Fruit fly (Drosophila melanogaster) whole organism, embryonic: ENCODE results near the gene GIIIspla2.

Experiments
- Asciz ChIP-seq: fragments of 200-800 bp; sonication (Bioruptor generic); optimal IDR thresholded peaks from 2 replicates; lab custom pipeline; 2017; ENCODE audit warnings: missing biosample characterization, mild to moderate bottlenecking, missing genetic modification characterization, missing genetic modification reagents
- CG11723 ChIP-seq: fragments of 200-800 bp; sonication (Bioruptor generic); optimal IDR thresholded peaks from 2 replicates; lab custom pipeline; 2017; ENCODE audit warnings: missing biosample characterization, mild to moderate bottlenecking, missing genetic modification characterization
- CG1233 ChIP-seq: fragments of 200-800 bp; sonication (Bioruptor generic); optimal IDR thresholded peaks from 4 replicates; lab custom pipeline; 2018; ENCODE audit warnings: missing biosample characterization, mild to moderate bottlenecking, missing genetic modification characterization
- CG13424 ChIP-seq: fragments of 200-800 bp; sonication (Bioruptor generic); optimal IDR thresholded peaks from 2 replicates; lab custom pipeline; 2019; ENCODE audit warnings: missing biosample characterization, mild to moderate bottlenecking, missing genetic modification characterization, moderate library complexity
- CG13775 ChIP-seq: fragments of 200-800 bp; sonication (Bioruptor generic); optimal IDR thresholded peaks from 3 replicates; lab custom pipeline; 2017; ENCODE audit warnings: missing biosample characterization, mild to moderate bottlenecking, missing genetic modification characterization
- CG15011 ChIP-seq: fragments of 200-800 bp; sonication (Bioruptor generic); optimal IDR thresholded peaks from 3 replicates; lab custom pipeline; 2018; ENCODE audit warnings: missing biosample characterization, mild to moderate bottlenecking, missing genetic modification characterization
- CG16815 ChIP-seq: fragments of 200-800 bp; sonication (Bioruptor generic); optimal IDR thresholded peaks from 3 replicates; lab custom pipeline; 2017; ENCODE audit warnings: missing biosample characterization, mild to moderate bottlenecking, missing genetic modification characterization
- CG18262 ChIP-seq: fragments of 200-800 bp; optimal IDR thresholded peaks from 3 replicates; lab custom pipeline; 2019; ENCODE audit warnings: missing biosample characterization, mild to moderate bottlenecking, missing genetic modification characterization, moderate library complexity
- CG2678 ChIP-seq: fragments of 200-800 bp; sonication (Bioruptor generic); optimal IDR thresholded peaks from 3 replicates; lab custom pipeline; 2019; ENCODE audit warnings: missing biosample characterization, mild to moderate bottlenecking, missing genetic modification characterization, moderate library complexity
- CG30403 ChIP-seq: fragments of 200-800 bp; sonication (Bioruptor generic); optimal IDR thresholded peaks from 3 replicates; lab custom pipeline; 2016; ENCODE audit warnings: missing biosample characterization, missing genetic modification characterization
- CG31441 ChIP-seq: fragments of 200-800 bp; sonication (Bioruptor generic); IDR thresholded peaks from 2 replicates; pipeline ENCODE4 v1.3.6; 2022; ENCODE audit warnings: missing biosample characterization, missing genetic modification characterization
- CG3281 ChIP-seq: fragments of 200-800 bp; sonication (Bioruptor generic); optimal IDR thresholded peaks from 3 replicates; lab custom pipeline; 2017; ENCODE audit warnings: missing biosample characterization, mild to moderate bottlenecking, missing genetic modification characterization
- CG7357 ChIP-seq: fragments of 200-800 bp; sonication (Bioruptor generic); IDR thresholded peaks from 3 replicates; pipeline ENCODE4 v1.3.6; 2022; ENCODE audit warnings: missing biosample characterization, missing genetic modification characterization
- CG7372 ChIP-seq: fragments of 200-800 bp; sonication (Bioruptor generic); IDR thresholded peaks from 2 replicates; pipeline ENCODE4 v1.3.6; 2022; ENCODE audit warnings: missing biosample characterization, missing genetic modification characterization
- CG7556 ChIP-seq: fragments of 200-800 bp; sonication (Bioruptor generic); optimal IDR thresholded peaks from 2 replicates; lab custom pipeline; 2017; ENCODE audit warnings: missing biosample characterization, mild to moderate bottlenecking, missing genetic modification characterization
- D19A ChIP-seq: fragments of 200-800 bp; optimal IDR thresholded peaks from 3 replicates; lab custom pipeline; 2019; ENCODE audit warnings: missing biosample characterization, mild to moderate bottlenecking, missing genetic modification characterization, moderate library complexity
- Dek ChIP-seq: fragments of 200-800 bp; sonication (Bioruptor generic); optimal IDR thresholded peaks from 3 replicates; lab custom pipeline; 2019; ENCODE audit warnings: missing biosample characterization, mild to moderate bottlenecking, missing genetic modification characterization, moderate library complexity
- Gug ChIP-seq: fragments of 200-800 bp; sonication (Bioruptor generic); IDR thresholded peaks from 4 replicates; pipeline ENCODE4 v1.3.6; 2022; ENCODE audit warnings: missing biosample characterization, missing genetic modification characterization
- H15 ChIP-seq: fragments of 200-800 bp; sonication (Bioruptor generic); IDR thresholded peaks from 3 replicates; pipeline ENCODE4 v1.3.6; 2022; ENCODE audit warnings: missing biosample characterization, missing genetic modification characterization
- Hr51 ChIP-seq, 2 experiments: fragments of 200-800 bp; sonication (Bioruptor generic); optimal IDR thresholded peaks; 2 replicates in 1 of 2; 3 replicates in 1 of 2; lab custom pipeline; 2016 to 2018; ENCODE audit warnings: missing biosample characterization in 2 of 2, missing genetic modification characterization in 2 of 2, mild to moderate bottlenecking in 1 of 2, moderate library complexity in 1 of 2
- Mad ChIP-seq: fragments of 200-800 bp; sonication (Bioruptor generic); optimal IDR thresholded peaks from 2 replicates; lab custom pipeline; 2016; ENCODE audit warnings: missing biosample characterization, missing genetic modification characterization
- Meics ChIP-seq: fragments of 200-800 bp; sonication (Bioruptor generic); optimal IDR thresholded peaks from 2 replicates; lab custom pipeline; 2017; ENCODE audit warnings: missing biosample characterization, mild to moderate bottlenecking, missing genetic modification characterization
- Mrtf ChIP-seq: fragments of 200-800 bp; sonication (Bioruptor generic); IDR thresholded peaks from 3 replicates; pipeline ENCODE4 v1.3.6; 2022; ENCODE audit warnings: missing biosample characterization, missing genetic modification characterization
- Oli ChIP-seq: fragments of 200-800 bp; sonication (Bioruptor generic); optimal IDR thresholded peaks from 2 replicates; lab custom pipeline; 2018; ENCODE audit warnings: missing biosample characterization, mild to moderate bottlenecking, missing genetic modification characterization, moderate library complexity
- Ptx1 ChIP-seq: fragments of 200-800 bp; sonication (Bioruptor generic); IDR thresholded peaks from 2 replicates; pipeline ENCODE4 v1.3.6; 2022; ENCODE audit warnings: missing biosample characterization, missing genetic modification characterization
- Sox100B ChIP-seq: fragments of 200-800 bp; sonication (Bioruptor generic); optimal IDR thresholded peaks from 3 replicates; lab custom pipeline; 2018; ENCODE audit warnings: missing biosample characterization, mild to moderate bottlenecking, missing genetic modification characterization
- Usf ChIP-seq: fragments of 200-800 bp; sonication (Bioruptor generic); optimal IDR thresholded peaks from 2 replicates; lab custom pipeline; 2017; ENCODE audit warnings: missing genotype, missing biosample characterization, missing genetic modification characterization
- ara ChIP-seq: fragments of 200-800 bp; sonication (Bioruptor generic); IDR thresholded peaks from 2 replicates; pipeline ENCODE4 v1.3.6; 2022; ENCODE audit warnings: missing biosample characterization, missing genetic modification characterization
- az2 ChIP-seq: fragments of 200-800 bp; sonication (Bioruptor generic); optimal IDR thresholded peaks from 3 replicates; lab custom pipeline; 2016; ENCODE audit warnings: missing biosample characterization, missing genetic modification characterization
- bbx ChIP-seq: fragments of 200-800 bp; sonication (Bioruptor generic); IDR thresholded peaks from 2 replicates; pipeline ENCODE4 v1.3.6; 2022; ENCODE audit warnings: missing biosample characterization, missing genetic modification characterization; ENCODE audit not compliant: partially characterized antibody
- crol ChIP-seq: fragments of 200-800 bp; sonication (Bioruptor generic); IDR thresholded peaks from 2 replicates; pipeline ENCODE4 v1.3.6; 2022; ENCODE audit warnings: missing biosample characterization, missing genetic modification characterization
- cwo ChIP-seq: fragments of 200-800 bp; sonication (Bioruptor generic); optimal IDR thresholded peaks from 3 replicates; lab custom pipeline; 2017; ENCODE audit warnings: missing biosample characterization, missing genetic modification characterization, mild to moderate bottlenecking, moderate library complexity, missing genetic modification reagents
- dmrt99B ChIP-seq: fragments of 200-800 bp; sonication (Bioruptor generic); optimal IDR thresholded peaks from 2 replicates; lab custom pipeline; 2018; ENCODE audit warnings: missing biosample characterization, mild to moderate bottlenecking, missing genetic modification characterization, moderate library complexity
- eve ChIP-seq, 2 experiments: fragments of >200 bp; optimal IDR thresholded peaks; 2 replicates each; lab custom pipeline; 2017; ENCODE audit warnings: missing biosample characterization in 2 of 2, missing genetic modification characterization in 2 of 2
- fd3F ChIP-seq: fragments of 200-800 bp; sonication (Bioruptor generic); optimal IDR thresholded peaks from 2 replicates; lab custom pipeline; 2018; ENCODE audit warnings: missing biosample characterization, mild to moderate bottlenecking, missing genetic modification characterization, moderate library complexity
- fd96Cb ChIP-seq: fragments of 200-800 bp; sonication (Bioruptor generic); optimal IDR thresholded peaks from 2 replicates; lab custom pipeline; 2018; ENCODE audit warnings: missing biosample characterization, mild to moderate bottlenecking, missing genetic modification characterization, moderate library complexity
- gem ChIP-seq: fragments of 200-800 bp; sonication (Bioruptor generic); optimal IDR thresholded peaks from 2 replicates; lab custom pipeline; 2019; ENCODE audit warnings: missing biosample characterization, mild to moderate bottlenecking, missing genetic modification characterization, moderate library complexity
- grau ChIP-seq: fragments of 200-800 bp; optimal IDR thresholded peaks from 3 replicates; lab custom pipeline; 2019; ENCODE audit warnings: missing biosample characterization, mild to moderate bottlenecking, missing genetic modification characterization, moderate library complexity
- insv ChIP-seq, 2 experiments: fragments of 200-800 bp; sonication (Bioruptor generic); optimal IDR thresholded peaks; 3 replicates each; lab custom pipeline; 2016 to 2018; ENCODE audit warnings: missing biosample characterization in 2 of 2, missing genetic modification characterization in 2 of 2
- kni ChIP-seq: fragments of 200-800 bp; sonication (Bioruptor generic); optimal IDR thresholded peaks from 3 replicates; lab custom pipeline; 2017; ENCODE audit warnings: mild to moderate bottlenecking, missing biosample characterization, missing genetic modification reagents, missing genetic modification characterization
- lbe ChIP-seq: fragments of 200-800 bp; sonication (Bioruptor generic); optimal IDR thresholded peaks from 2 replicates; lab custom pipeline; 2016; ENCODE audit warnings: missing biosample characterization, mild to moderate bottlenecking, missing genetic modification characterization
- otp ChIP-seq: fragments of 200-800 bp; sonication (Bioruptor generic); IDR thresholded peaks from 3 replicates; pipeline ENCODE4, ENCODE4 v1.3.6; 2022; ENCODE audit warnings: missing biosample characterization, missing genetic modification characterization
- row ChIP-seq: fragments of 200-800 bp; sonication (Bioruptor generic); IDR thresholded peaks from 3 replicates; pipeline ENCODE4 v1.3.6; 2022; ENCODE audit warnings: missing biosample characterization, missing genetic modification characterization
- sima ChIP-seq: fragments of 200-800 bp; sonication (Bioruptor generic); optimal IDR thresholded peaks from 2 replicates; lab custom pipeline; 2016; ENCODE audit warnings: missing biosample characterization, missing genetic modification characterization
- sr ChIP-seq: fragments of 200-800 bp; sonication (Bioruptor generic); IDR thresholded peaks from 3 replicates; pipeline ENCODE4 v1.3.6; 2022; ENCODE audit warnings: missing biosample characterization, missing genetic modification characterization
- tio ChIP-seq: fragments of 200-800 bp; sonication (Bioruptor generic); optimal IDR thresholded peaks from 2 replicates; lab custom pipeline; 2017; ENCODE audit warnings: missing biosample characterization, missing genetic modification characterization, inconsistent platforms
- zf30C ChIP-seq: fragments of 200-800 bp; sonication (Bioruptor generic); optimal IDR thresholded peaks from 3 replicates; lab custom pipeline; 2018; ENCODE audit warnings: missing biosample characterization, mild to moderate bottlenecking, missing genetic modification characterization

Gene GIIIspla2

DNA sequence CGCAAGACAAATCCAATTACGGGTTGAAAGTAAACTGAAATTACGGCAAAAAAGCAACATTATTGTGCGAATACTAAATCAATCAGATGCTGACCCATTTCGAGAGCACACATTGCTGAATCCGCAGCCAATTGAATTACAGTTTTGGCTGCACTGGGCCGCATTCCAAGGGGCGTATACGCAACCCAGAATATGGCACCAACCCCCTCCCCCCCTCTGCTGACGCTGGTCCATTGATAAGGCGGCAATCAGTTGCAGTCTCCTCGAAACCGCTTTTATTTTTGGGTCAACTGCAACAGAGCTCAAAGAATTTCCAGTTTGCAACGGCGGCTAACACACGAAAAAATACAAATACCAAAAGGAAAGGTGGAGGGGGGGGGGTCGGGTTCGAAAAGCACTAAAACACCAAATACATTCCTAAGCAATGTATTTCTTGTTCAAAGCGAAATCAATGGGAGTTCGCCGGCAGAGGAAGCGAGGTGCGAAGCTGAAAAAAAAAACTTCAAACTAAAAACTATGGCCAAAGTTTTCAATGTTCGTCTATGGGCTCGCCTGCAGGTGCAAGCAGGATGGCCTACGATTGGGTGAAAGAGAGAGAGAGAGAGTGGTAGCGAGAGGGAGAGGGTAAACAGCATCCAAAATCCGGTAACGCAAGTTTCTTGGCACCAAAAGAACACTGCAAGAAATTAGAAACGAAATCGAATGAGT lies 38.2 kb downstream of the GIIIspla2 start (continued):
- TF ChIP-seq CG7372 (GFP tag; lab: Robert Waterston, UW) (peak; percentile 34; the same call in 1 of the 2 replicates), sr (GFP tag; lab: Robert Waterston, UW) (no peak), fd96Cb (tag; lab: Kevin White, UChicago) (no peak), kni (GFP tag; lab: Kevin White, UChicago) (peak; percentile 51)

DNA sequence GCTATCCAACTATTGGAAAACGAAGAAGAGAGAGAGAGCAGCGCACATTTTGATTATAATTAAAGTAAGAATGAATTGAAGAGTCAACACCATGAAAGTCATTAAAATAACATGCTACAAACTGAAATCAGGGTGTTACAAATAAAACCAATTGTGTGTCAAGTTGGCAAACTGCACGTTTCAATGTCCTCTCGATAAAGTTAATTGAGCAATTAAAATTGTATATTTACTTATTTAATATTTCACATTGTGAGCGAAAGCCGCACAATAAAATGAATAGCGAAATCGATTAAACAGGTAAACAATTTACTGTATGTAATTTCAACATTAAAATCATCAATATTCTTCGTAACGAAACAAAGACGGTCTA lies 38.7 kb downstream of the GIIIspla2 start:
- TF ChIP-seq CG7556 (GFP tag; lab: Kevin White, UChicago) = peak; percentile 43
- no peak for TF ChIP-seq bbx
- no peak for TF ChIP-seq Gug (GFP tag; lab: Robert Waterston, UW)
- peak; percentile 20 for TF ChIP-seq Mad (GFP tag; lab: Kevin White, UChicago)
- TF ChIP-seq Mrtf (GFP tag; lab: Robert Waterston, UW) = 0 out of 3 replicates have a peak, but pooled peaks have one; percentile 5
- no peak for TF ChIP-seq CG7357
- TF ChIP-seq CG2678 (tag; lab: Kevin White, UChicago) = peak; percentile 34
- peak; percentile 56 for TF ChIP-seq tio (GFP tag; lab: Kevin White, UChicago)
- peak; percentile 2 for TF ChIP-seq CG16815 (GFP tag; lab: Kevin White, UChicago)
- no peak for TF ChIP-seq sima
- peak; percentile 1 for TF ChIP-seq Oli (tag; lab: Kevin White, UChicago)
- peak; percentile 43; the same call in 1 of the 3 replicates for TF ChIP-seq row
- TF ChIP-seq insv (GFP tag; optimal IDR thresholded peaks at IDR 0.05; lab: Kevin White, UChicago) = no peak
- TF ChIP-seq Hr51 (GFP tag; optimal IDR thresholded peaks at IDR 0.05; lab: Kevin White, UChicago) = peak in 1 of 2 experiments; percentile 44
- peak; percentile 12 for TF ChIP-seq fd3F (GFP tag; lab: Kevin White, UChicago)
- peak; percentile 46 for TF ChIP-seq Sox100B
- no peak for TF ChIP-seq lbe (GFP tag; lab: Kevin White, UChicago)
- peak; percentile 35 for TF ChIP-seq CG18262 (tag; lab: Kevin White, UChicago)
- TF ChIP-seq crol (GFP tag; lab: Robert Waterston, UW) = no peak
- TF ChIP-seq Dek (tag; lab: Kevin White, UChicago) = no peak
- TF ChIP-seq gem (tag; lab: Kevin White, UChicago) = peak; percentile 40
- no peak for TF ChIP-seq Asciz (GFP tag; lab: Kevin White, UChicago)
- peak; percentile 2 for TF ChIP-seq CG13775 (GFP tag; lab: Kevin White, UChicago)
- TF ChIP-seq cwo = no peak
- TF ChIP-seq H15 (GFP tag; lab: Robert Waterston, UW) = no peak
- TF ChIP-seq ara (GFP tag; lab: Robert Waterston, UW) = no peak
- TF ChIP-seq CG15011 = peak; percentile 4
- TF ChIP-seq az2 (GFP tag; lab: Kevin White, UChicago) = peak; percentile 23
- TF ChIP-seq zf30C (GFP tag; lab: Kevin White, UChicago) = no peak
- TF ChIP-seq D19A (tag; lab: Kevin White, UChicago) = no peak
- TF ChIP-seq CG31441 = peak; percentile 27; the same call in 1 of the 2 replicates
- TF ChIP-seq CG1233 (GFP tag; lab: Kevin White, UChicago) = peak; percentile 9
- 0 out of 3 replicates have a peak, but pooled peaks have one; percentile 14 for TF ChIP-seq otp (GFP tag; lab: Robert Waterston, UW)
- TF ChIP-seq CG30403 (GFP tag; lab: Kevin White, UChicago) = peak; percentile 27
- TF ChIP-seq Ptx1 (GFP tag; lab: Robert Waterston, UW) = 0 out of 2 replicates have a peak, but pooled peaks have one; percentile 6
- peak in 1 of 2 experiments; percentile 81 for TF ChIP-seq eve (GFP tag; optimal IDR thresholded peaks at IDR 0.05; lab: Kevin White, UChicago)
- peak; percentile 12 for TF ChIP-seq Usf (GFP tag; lab: Kevin White, UChicago)
- TF ChIP-seq CG11723 (GFP tag; lab: Kevin White, UChicago) = peak; percentile 4
- TF ChIP-seq CG13424 (tag; lab: Kevin White, UChicago) = peak; percentile 40
- TF ChIP-seq CG3281 (GFP tag; lab: Kevin White, UChicago) = peak; percentile 2
- peak; percentile 14 for TF ChIP-seq dmrt99B (tag; lab: Kevin White, UChicago)
- peak; percentile 30 for TF ChIP-seq Meics (GFP tag; lab: Kevin White, UChicago)
- TF ChIP-seq grau = peak; percentile 39
